Fruit fly (Drosophila melanogaster) whole organism, pupa: Measurements from ENCODE around the gene Adgf-C.

ENCODE experiments used
- CG34367 ChIP-seq: fragments of 200-800 bp; sonication (Bioruptor generic); optimal IDR thresholded peaks from 2 replicates; lab custom pipeline; 2018; ENCODE audit warnings: missing biosample characterization, mild to moderate bottlenecking, missing genetic modification characterization
- D1 ChIP-seq: fragments of 200-800 bp; sonication (Bioruptor generic); optimal IDR thresholded peaks from 2 replicates; lab custom pipeline; 2018; ENCODE audit warnings: missing biosample characterization, mild to moderate bottlenecking, missing genetic modification characterization, moderate library complexity
- EcR ChIP-seq: fragments of 200-800 bp; sonication (Bioruptor generic); optimal IDR thresholded peaks from 3 replicates; lab custom pipeline; 2019; ENCODE audit warnings: missing biosample characterization, missing genetic modification characterization, mild to moderate bottlenecking, moderate library complexity, missing genetic modification reagents
- Ets98B ChIP-seq: fragments of 200-800 bp; sonication (Bioruptor generic); IDR thresholded peaks from 2 replicates; pipeline ENCODE4 v1.3.6; 2022; ENCODE audit warnings: missing biosample characterization, missing genetic modification characterization
- Pif1B ChIP-seq: fragments of 200-800 bp; sonication (Bioruptor generic); optimal IDR thresholded peaks from 3 replicates; lab custom pipeline; 2016; ENCODE audit warnings: missing biosample characterization, missing genetic modification characterization
- gl ChIP-seq: fragments of 200-800 bp; sonication (Bioruptor generic); optimal IDR thresholded peaks from 2 replicates; lab custom pipeline; 2018; ENCODE audit warnings: missing biosample characterization, mild to moderate bottlenecking, missing genetic modification characterization

DNA sequence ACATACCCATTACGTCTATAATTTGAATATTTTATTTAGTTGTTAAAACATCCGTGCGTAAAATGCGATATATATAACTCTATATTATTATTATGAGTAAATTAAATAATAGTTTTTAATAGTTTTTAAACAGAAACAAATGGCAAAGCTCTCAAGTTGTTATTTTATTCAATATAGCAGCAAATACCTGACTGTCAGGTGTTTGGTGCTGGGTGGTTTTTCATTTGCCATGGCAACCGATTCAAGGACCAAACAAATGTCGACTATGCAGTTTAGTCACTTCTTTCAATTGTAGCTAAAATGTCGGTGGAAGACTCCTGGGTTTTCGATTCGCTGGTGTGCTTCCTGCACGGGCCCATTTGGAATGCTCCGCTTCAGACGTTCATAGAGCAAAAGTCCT lies 12.8 kb upstream of the Adgf-C start, which contains the start of gene CG14367:
- no peak for TF ChIP-seq EcR
- no peak for TF ChIP-seq gl (tag; lab: Kevin White, UChicago)
- TF ChIP-seq Pif1B (GFP tag; lab: Kevin White, UChicago), result no peak
- no peak for TF ChIP-seq Ets98B (GFP tag; lab: Robert Waterston, UW)
- TF ChIP-seq CG34367 (tag; lab: Kevin White, UChicago), result no peak
- TF ChIP-seq D1 (tag; lab: Kevin White, UChicago), result no peak
